Worm (Caenorhabditis elegans) whole organism, L4 larva: Measurements from ENCODE around the gene gst-27.
A peak's percentile ranks its signal among the peaks of the same experiment; 100 is the strongest.

Source experiments
- F10B5.3 ChIP-seq: sonication (generic microtip); optimal IDR thresholded peaks from 2 replicates; lab custom pipeline; 2016; ENCODE audit warnings: mild to moderate bottlenecking, missing genetic modification characterization, missing compliant biosample characterization
- ZK337.2 ChIP-seq: fragments of 200-800 bp; sonication (Bioruptor generic); IDR thresholded peaks from 2 replicates; pipeline ENCODE4 v1.3.6; 2022; ENCODE audit warnings: missing genetic modification reagents, missing genetic modification characterization, missing compliant biosample characterization
- ceh-20 ChIP-seq: fragments of 200-800 bp; sonication (Bioruptor generic); IDR thresholded peaks from 2 replicates; pipeline ENCODE4 v1.3.6; 2022; ENCODE audit warnings: missing genetic modification reagents, missing genetic modification characterization, missing compliant biosample characterization
- ces-1 ChIP-seq: fragments of 150-350 bp; sonication (generic microtip); optimal IDR thresholded peaks from 4 replicates; lab custom pipeline; 2014; ENCODE audit warnings: missing biosample characterization, missing genetic modification reagents, missing genetic modification characterization
- ctbp-1 ChIP-seq: fragments of 200-800 bp; sonication (Bioruptor generic); IDR thresholded peaks from 2 replicates; pipeline ENCODE4 v1.3.6; 2022; ENCODE audit warnings: missing genetic modification reagents, missing genetic modification characterization, missing compliant biosample characterization
- daf-16 ChIP-seq, 3 experiments: sonication (generic microtip); optimal IDR thresholded peaks; 2 replicates each; lab custom pipeline; 2016 to 2017; ENCODE audit warnings: missing genetic modification characterization in 3 of 3, missing genetic modification reagents in 3 of 3, mild to moderate bottlenecking in 2 of 3, missing compliant biosample characterization in 2 of 3, missing biosample characterization in 1 of 3, moderate library complexity in 1 of 3
- daf-19 ChIP-seq: fragments of 200-800 bp; sonication (Bioruptor generic); conservative IDR thresholded peaks from 2 replicates; pipeline ENCODE4 v1.3.6; 2022; ENCODE audit warnings: missing genetic modification characterization, missing compliant biosample characterization
- dmd-6 ChIP-seq: fragments of 200-800 bp; sonication (Bioruptor generic); IDR thresholded peaks from 2 replicates; pipeline ENCODE4 v1.3.6; 2022; ENCODE audit warnings: missing genetic modification reagents, missing genetic modification characterization, missing compliant biosample characterization
- dmd-8 ChIP-seq: fragments of 200-800 bp; sonication (Bioruptor generic); IDR thresholded peaks from 2 replicates; pipeline ENCODE4 v1.3.6; 2022; ENCODE audit warnings: missing genetic modification characterization, missing compliant biosample characterization
- egl-27 ChIP-seq: sonication (generic microtip); optimal IDR thresholded peaks from 3 replicates; lab custom pipeline; 2017; ENCODE audit warnings: missing biosample characterization, missing genetic modification reagents, missing genetic modification characterization
- fkh-10 ChIP-seq: fragments of 150-350 bp; optimal IDR thresholded peaks from 2 replicates; lab custom pipeline; 2014; ENCODE audit warnings: missing biosample characterization, missing genetic modification reagents, missing genetic modification characterization
- fos-1 ChIP-seq: fragments of 150-350 bp; optimal IDR thresholded peaks from 2 replicates; lab custom pipeline; 2014; ENCODE audit warnings: missing biosample characterization, missing genetic modification characterization
- gei-8 ChIP-seq: fragments of 200-800 bp; sonication (Bioruptor generic); optimal IDR thresholded peaks from 2 replicates; lab custom pipeline; 2018; ENCODE audit warnings: mild to moderate bottlenecking, missing genetic modification characterization, missing compliant biosample characterization
- hif-1 ChIP-seq, 2 experiments: sonication (generic microtip); optimal IDR thresholded peaks; 2 replicates each; lab custom pipeline; 2016 to 2017; ENCODE audit warnings: missing compliant biosample characterization in 2 of 2, missing genetic modification characterization in 2 of 2, missing genetic modification reagents in 2 of 2, missing genotype in 2 of 2, mild to moderate bottlenecking in 1 of 2
- jun-1 ChIP-seq: fragments of 150-350 bp; optimal IDR thresholded peaks from 2 replicates; lab custom pipeline; 2014; ENCODE audit warnings: missing biosample characterization, missing genetic modification reagents, missing genetic modification characterization
- lim-7 ChIP-seq: fragments of 200-800 bp; sonication (Bioruptor generic); IDR thresholded peaks from 2 replicates; pipeline ENCODE4 v1.3.6; 2022; ENCODE audit warnings: missing genetic modification characterization, missing compliant biosample characterization
- lin-13 ChIP-seq: fragments of 150-350 bp; optimal IDR thresholded peaks from 2 replicates; lab custom pipeline; 2014; ENCODE audit warnings: missing biosample characterization, missing genetic modification reagents, missing genetic modification characterization
- lin-15B ChIP-seq: fragments of 150-350 bp; sonication (generic microtip); optimal IDR thresholded peaks from 3 replicates; lab custom pipeline; 2014; ENCODE audit warnings: missing biosample characterization, missing genetic modification characterization
- lin-38 ChIP-seq: fragments of 200-800 bp; sonication (Bioruptor generic); IDR thresholded peaks from 2 replicates; pipeline ENCODE4 v1.3.6; 2022; ENCODE audit warnings: missing genetic modification reagents, missing genetic modification characterization, missing compliant biosample characterization
- lir-3 ChIP-seq: sonication (generic microtip); optimal IDR thresholded peaks from 2 replicates; lab custom pipeline; 2016; ENCODE audit warnings: mild to moderate bottlenecking, missing genetic modification characterization, missing compliant biosample characterization
- lsy-2 ChIP-seq, 2 experiments: fragments of 150-350 bp in 1 of 2; sonication (generic microtip) in 1 of 2; optimal IDR thresholded peaks; 2 replicates each; lab custom pipeline; 2014 to 2017; ENCODE audit warnings: missing biosample characterization in 2 of 2, missing genetic modification characterization in 2 of 2
- madf-5 ChIP-seq, 2 experiments: fragments of 200-800 bp; sonication (Bioruptor generic); IDR thresholded peaks; 2 replicates each; pipeline ENCODE4 v1.3.6; 2022; ENCODE audit warnings: missing compliant biosample characterization in 2 of 2, missing genetic modification characterization in 2 of 2
- mdt-29 ChIP-seq: fragments of 200-800 bp; sonication (Bioruptor generic); IDR thresholded peaks from 2 replicates; pipeline ENCODE4 v1.3.6; 2022; ENCODE audit warnings: missing genetic modification reagents, missing genetic modification characterization, missing compliant biosample characterization
- mes-2 ChIP-seq: sonication (generic microtip); optimal IDR thresholded peaks from 2 replicates; lab custom pipeline; 2016; ENCODE audit warnings: missing genotype, mild to moderate bottlenecking, missing genetic modification characterization, missing compliant biosample characterization; ENCODE audit not compliant: poor library complexity, severe bottlenecking
- nhr-111 ChIP-seq: fragments of 200-800 bp; sonication (Bioruptor generic); optimal IDR thresholded peaks from 2 replicates; lab custom pipeline; 2018; ENCODE audit warnings: mild to moderate bottlenecking, missing genetic modification characterization, missing compliant biosample characterization
- nhr-25 ChIP-seq: sonication (generic microtip); optimal IDR thresholded peaks from 2 replicates; lab custom pipeline; 2017; ENCODE audit warnings: missing genetic modification characterization, mild to moderate bottlenecking, missing compliant biosample characterization, antibody characterized with exemption, moderate library complexity, borderline replicate concordance; ENCODE audit not compliant: insufficient read depth
- nhr-41 ChIP-seq: fragments of 200-800 bp; sonication (Bioruptor generic); IDR thresholded peaks from 2 replicates; pipeline ENCODE4 v1.3.6; 2022; ENCODE audit warnings: missing genetic modification reagents, missing genetic modification characterization, missing compliant biosample characterization
- nhr-42 ChIP-seq: fragments of 200-800 bp; sonication (Bioruptor generic); IDR thresholded peaks from 2 replicates; pipeline ENCODE4 v1.3.6; 2022; ENCODE audit warnings: missing genetic modification characterization, missing compliant biosample characterization
- nhr-48 ChIP-seq: sonication (generic microtip); optimal IDR thresholded peaks from 2 replicates; lab custom pipeline; 2016; ENCODE audit warnings: mild to moderate bottlenecking, missing genetic modification characterization, missing compliant biosample characterization
- nhr-6 ChIP-seq: fragments of 150-350 bp; optimal IDR thresholded peaks from 2 replicates; lab custom pipeline; 2014; ENCODE audit warnings: missing biosample characterization, missing genetic modification characterization
- nhr-76 ChIP-seq: fragments of 150-350 bp; optimal IDR thresholded peaks from 2 replicates; lab custom pipeline; 2014; ENCODE audit warnings: missing biosample characterization, missing genetic modification characterization
- nhr-77 ChIP-seq: fragments of 150-350 bp; optimal IDR thresholded peaks from 2 replicates; lab custom pipeline; 2014; ENCODE audit warnings: missing biosample characterization, missing genetic modification characterization
- rbr-2 ChIP-seq: sonication (generic microtip); optimal IDR thresholded peaks from 2 replicates; lab custom pipeline; 2016; ENCODE audit warnings: missing genotype, missing genetic modification characterization, missing compliant biosample characterization
- saeg-2 ChIP-seq: fragments of 200-800 bp; sonication (Bioruptor generic); IDR thresholded peaks from 2 replicates; pipeline ENCODE4 v1.3.6; 2022; ENCODE audit warnings: missing genetic modification reagents, missing genetic modification characterization, missing compliant biosample characterization
- sdz-12 ChIP-seq: fragments of 200-800 bp; sonication (Bioruptor generic); optimal IDR thresholded peaks from 2 replicates; lab custom pipeline; 2018; ENCODE audit warnings: mild to moderate bottlenecking, missing genetic modification characterization, missing compliant biosample characterization
- set-16 ChIP-seq: fragments of 200-800 bp; sonication (Bioruptor generic); IDR thresholded peaks from 2 replicates; pipeline ENCODE4 v1.3.6; 2022; ENCODE audit warnings: missing genetic modification reagents, missing genetic modification characterization, missing compliant biosample characterization
- skn-1 ChIP-seq: fragments of 150-350 bp; optimal IDR thresholded peaks from 2 replicates; lab custom pipeline; 2014; ENCODE audit warnings: missing biosample characterization, missing genetic modification characterization
- snpc-1.2 ChIP-seq: fragments of 200-800 bp; sonication (Bioruptor generic); IDR thresholded peaks from 2 replicates; pipeline ENCODE4 v1.3.6; 2022; ENCODE audit warnings: missing genetic modification reagents, missing genetic modification characterization, missing compliant biosample characterization
- snpc-4 ChIP-seq: fragments of 150-350 bp; optimal IDR thresholded peaks from 2 replicates; lab custom pipeline; 2014; ENCODE audit warnings: missing biosample characterization, missing genetic modification characterization
- spr-1 ChIP-seq: sonication (generic microtip); optimal IDR thresholded peaks from 2 replicates; lab custom pipeline; 2016; ENCODE audit warnings: mild to moderate bottlenecking, missing genetic modification characterization, missing compliant biosample characterization
- spr-3 ChIP-seq: fragments of 200-800 bp; sonication (Bioruptor generic); optimal IDR thresholded peaks from 2 replicates; lab custom pipeline; 2018; ENCODE audit warnings: mild to moderate bottlenecking, missing genetic modification characterization, missing compliant biosample characterization
- tag-97 ChIP-seq: fragments of 200-800 bp; sonication (Bioruptor generic); IDR thresholded peaks from 2 replicates; pipeline ENCODE4 v1.3.6; 2022; ENCODE audit warnings: missing genetic modification characterization, missing compliant biosample characterization
- tra-1 ChIP-seq: fragments of 200-800 bp; sonication (Bioruptor generic); IDR thresholded peaks from 2 replicates; pipeline ENCODE4 v1.3.6; 2022; ENCODE audit warnings: missing genetic modification reagents, missing genetic modification characterization, missing compliant biosample characterization
- unc-39 ChIP-seq: sonication (generic microtip); optimal IDR thresholded peaks from 2 replicates; lab custom pipeline; 2017; ENCODE audit warnings: missing biosample characterization, missing genetic modification characterization
- unc-62 ChIP-seq, 3 experiments: fragments of 150-350 bp in 1 of 3; sonication (generic microtip); optimal IDR thresholded peaks in 2 of 3; peaks in 1 of 3; 1 replicate in 1 of 3; 2 replicates in 2 of 3; lab custom pipeline; 2014 to 2017; ENCODE audit warnings: missing biosample characterization in 3 of 3, missing genetic modification characterization in 3 of 3, missing genetic modification reagents in 3 of 3, missing genotype in 1 of 3
- zag-1 ChIP-seq: fragments of 150-350 bp; optimal IDR thresholded peaks from 2 replicates; lab custom pipeline; 2014; ENCODE audit warnings: missing biosample characterization, missing genetic modification characterization
- zip-11 ChIP-seq: fragments of 200-800 bp; sonication (Bioruptor generic); IDR thresholded peaks from 2 replicates; pipeline ENCODE4 v1.3.6; 2022; ENCODE audit warnings: missing genetic modification characterization, missing compliant biosample characterization
- zip-2 ChIP-seq: fragments of 150-350 bp; optimal IDR thresholded peaks from 2 replicates; lab custom pipeline; 2014; ENCODE audit warnings: missing biosample characterization, missing genetic modification characterization
- ztf-7 ChIP-seq: fragments of 150-350 bp; optimal IDR thresholded peaks from 2 replicates; lab custom pipeline; 2014; ENCODE audit warnings: missing biosample characterization, missing genetic modification characterization

The gst-27 gene

DNA sequence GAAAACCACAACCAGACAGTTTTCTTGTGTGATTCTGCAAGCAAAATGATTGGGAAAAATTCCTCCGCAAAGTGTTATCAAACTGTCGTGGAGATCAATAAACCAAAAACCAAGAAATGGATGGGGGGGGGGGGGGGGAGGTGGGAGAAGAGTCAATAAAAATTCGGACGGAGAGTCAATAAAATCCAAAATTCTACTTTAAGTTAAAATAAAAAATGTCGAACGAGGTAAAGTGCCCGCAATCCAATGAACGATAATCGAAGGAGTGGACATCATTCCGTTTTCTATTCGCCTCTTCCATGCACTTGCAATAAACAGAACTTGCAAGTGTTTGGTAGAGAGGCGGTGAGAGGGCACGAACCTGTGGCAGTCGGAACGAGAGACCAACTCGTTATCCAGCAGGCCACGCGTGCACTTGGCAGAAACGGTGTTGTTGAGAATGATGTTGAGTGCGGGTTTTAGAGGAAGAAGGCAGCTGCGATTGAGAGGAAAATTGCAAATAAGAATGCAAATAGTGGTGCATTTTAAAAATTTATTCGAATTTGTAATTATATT is at the start of gene gst-27:
gst-27 (minus strand) TSS at position 51 of the 555 bp plus-strand sequence.
- peak; percentile 82 for TF ChIP-seq lin-38 (GFP tag; lab: Robert Waterston, UW)
- peak; percentile 41; the same call in 1 of the 2 replicates for TF ChIP-seq ZK337.2 (GFP tag; lab: Robert Waterston, UW)
- TF ChIP-seq madf-5 (GFP tag; IDR thresholded peaks at IDR 0.05; lab: Robert Waterston, UW), result peak; percentile 43 to 93; a peak in 2 of 4 replicates
- no peak for TF ChIP-seq nhr-76 (tag; lab: Kevin White, UChicago)
- TF ChIP-seq F10B5.3 (tag; lab: Kevin White, UChicago), result peak; percentile 62
- peak; percentile 43 for TF ChIP-seq nhr-25 (tag; lab: Kevin White, UChicago)
- TF ChIP-seq lsy-2 (tag; optimal IDR thresholded peaks at IDR 0.05; lab: Kevin White, UChicago), result no peak
- TF ChIP-seq nhr-77, result peak; percentile 93
- TF ChIP-seq zip-2 (tag; lab: Kevin White, UChicago), result peak; percentile 77
- peak; percentile 81 for TF ChIP-seq lir-3 (tag; lab: Kevin White, UChicago)
- no peak for TF ChIP-seq skn-1
- TF ChIP-seq nhr-111 (GFP tag; lab: Kevin White, UChicago), result peak; percentile 50
- TF ChIP-seq mes-2 (tag; lab: Kevin White, UChicago), result peak; percentile 86
- TF ChIP-seq snpc-1.2 (GFP tag; lab: Robert Waterston, UW), result peak; percentile 88
- TF ChIP-seq nhr-42 (GFP tag; lab: Robert Waterston, UW), result peak; percentile 92
- peak; percentile 60; the same call in 1 of the 2 replicates for TF ChIP-seq set-16
- peak; percentile 68 for TF ChIP-seq jun-1 (tag; lab: Kevin White, UChicago)
- TF ChIP-seq lin-15B (tag; lab: Kevin White, UChicago), result no peak
- peak; percentile 76 for TF ChIP-seq ceh-20 (GFP tag; lab: Robert Waterston, UW)
- TF ChIP-seq saeg-2, result peak; percentile 53; the same call in 1 of the 2 replicates
- peak; percentile 92 for TF ChIP-seq lim-7 (GFP tag; lab: Robert Waterston, UW)
- peak; percentile 80 for TF ChIP-seq daf-19 (GFP tag; lab: Robert Waterston, UW)
- peak; percentile 80 for TF ChIP-seq spr-3 (GFP tag; lab: Kevin White, UChicago)
- peak; percentile 69 for TF ChIP-seq ztf-7
- TF ChIP-seq tra-1, result peak; percentile 93
- TF ChIP-seq dmd-8 (GFP tag; lab: Robert Waterston, UW), result peak; percentile 89
- no peak for TF ChIP-seq egl-27
- TF ChIP-seq snpc-4 (tag; lab: Kevin White, UChicago), result peak; percentile 10
- peak; percentile 84 for TF ChIP-seq dmd-6
- TF ChIP-seq lin-13 (GFP tag; lab: Kevin White, UChicago), result peak; percentile 88
- TF ChIP-seq ces-1, result no peak
- peak; percentile 83 for TF ChIP-seq mdt-29
- TF ChIP-seq rbr-2, result peak; percentile 77
- peak; percentile 78 for TF ChIP-seq spr-1 (tag; lab: Kevin White, UChicago)
- TF ChIP-seq zip-11, result 0 out of 2 replicates have a peak, but pooled peaks have one; percentile 39
- peak; percentile 89 for TF ChIP-seq sdz-12
- peak; percentile 40 for TF ChIP-seq nhr-6 (tag; lab: Kevin White, UChicago)
- no peak for TF ChIP-seq tag-97 (GFP tag; lab: Robert Waterston, UW)
- no peak for TF ChIP-seq unc-39 (tag; lab: Kevin White, UChicago)
- no peak for TF ChIP-seq fos-1
- TF ChIP-seq unc-62 (GFP tag; optimal IDR thresholded peaks at IDR 0.05 in 1 of 2; lab: Kevin White, UChicago), result peak in 1 of 2 experiments; percentile 100
- TF ChIP-seq unc-62 (tag; optimal IDR thresholded peaks at IDR 0.05; lab: Kevin White, UChicago), result no peak
- TF ChIP-seq zag-1, result no peak
- peak; percentile 70 to 90 for TF ChIP-seq daf-16 (GFP tag; optimal IDR thresholded peaks at IDR 0.05; lab: Kevin White, UChicago)
- peak; percentile 91 for TF ChIP-seq daf-16 (tag; optimal IDR thresholded peaks at IDR 0.05; lab: Kevin White, UChicago)
- TF ChIP-seq nhr-41 (GFP tag; lab: Robert Waterston, UW), result peak; percentile 78
- peak; percentile 69 for TF ChIP-seq nhr-48 (tag; lab: Kevin White, UChicago)
- TF ChIP-seq gei-8, result peak; percentile 90
- TF ChIP-seq fkh-10 (GFP tag; lab: Kevin White, UChicago), result peak; percentile 54
- peak; percentile 85 for TF ChIP-seq ctbp-1 (GFP tag; lab: Robert Waterston, UW)
- TF ChIP-seq hif-1 (tag; optimal IDR thresholded peaks at IDR 0.05; lab: Kevin White, UChicago), result peak in 1 of 2 experiments; percentile 66
